Worm (Caenorhabditis elegans) whole organism, young adult: ENCODE data around the gene D2096.7.

ENCODE experiments used
- B0019.2 ChIP-seq: fragments of 200-800 bp; sonication (Bioruptor generic); conservative IDR thresholded peaks from 2 replicates; pipeline ENCODE4 v1.3.6; 2022; ENCODE audit warnings: missing genetic modification reagents, missing genetic modification characterization, missing compliant biosample characterization
- D2030.7 ChIP-seq: fragments of 200-800 bp; sonication (Bioruptor generic); IDR thresholded peaks from 2 replicates; pipeline ENCODE4 v1.3.6; 2022; ENCODE audit warnings: missing genetic modification reagents, missing genetic modification characterization, missing compliant biosample characterization
- F39B2.1 ChIP-seq: fragments of 200-800 bp; sonication (Bioruptor generic); IDR thresholded peaks from 2 replicates; pipeline ENCODE4 v1.3.6; 2022; ENCODE audit warnings: missing genetic modification reagents, missing genetic modification characterization, missing compliant biosample characterization
- T07F8.4 ChIP-seq: sonication (generic microtip); optimal IDR thresholded peaks from 2 replicates; lab custom pipeline; 2016; ENCODE audit warnings: mild to moderate bottlenecking, missing genetic modification characterization, moderate library complexity, missing compliant biosample characterization
- Y53G8AR.9 ChIP-seq: fragments of 200-800 bp; sonication (Bioruptor generic); conservative IDR thresholded peaks from 2 replicates; pipeline ENCODE4 v1.3.6; 2022; ENCODE audit warnings: missing genetic modification reagents, missing genetic modification characterization, missing compliant biosample characterization
- Y56A3A.18 ChIP-seq: fragments of 200-800 bp; sonication (Bioruptor generic); IDR thresholded peaks from 2 replicates; pipeline ENCODE4 v1.3.6; 2022; ENCODE audit warnings: missing genetic modification reagents, missing genetic modification characterization, missing compliant biosample characterization
- Y67H2A.10 ChIP-seq: fragments of 200-800 bp; sonication (Bioruptor generic); conservative IDR thresholded peaks from 2 replicates; pipeline ENCODE4 v1.3.6; 2022; ENCODE audit warnings: missing genetic modification reagents, missing genetic modification characterization, missing compliant biosample characterization
- ZK185.1 ChIP-seq: sonication (generic microtip); optimal IDR thresholded peaks from 2 replicates; lab custom pipeline; 2016; ENCODE audit warnings: mild to moderate bottlenecking, missing genetic modification characterization, missing compliant biosample characterization; ENCODE audit not compliant: poor library complexity, severe bottlenecking
- akir-1 ChIP-seq: fragments of 200-800 bp; sonication (Bioruptor generic); optimal IDR thresholded peaks from 2 replicates; lab custom pipeline; 2018; ENCODE audit warnings: mild to moderate bottlenecking, missing genetic modification characterization, moderate library complexity, missing compliant biosample characterization
- ama-1 ChIP-seq, 3 experiments: fragments of 150-350 bp in 1 of 3; sonication (generic microtip) in 2 of 3; optimal IDR thresholded peaks; 2 replicates each; lab custom pipeline; 2014 to 2018; ENCODE audit warnings: missing biosample characterization in 2 of 3, missing genetic modification characterization in 2 of 3, missing genetic modification reagents in 2 of 3
- aptf-3 ChIP-seq: fragments of 200-800 bp; sonication (Bioruptor generic); IDR thresholded peaks from 2 replicates; pipeline ENCODE4 v1.3.6; 2022; ENCODE audit warnings: missing genetic modification characterization, missing compliant biosample characterization
- attf-5 ChIP-seq: fragments of 200-800 bp; sonication (Bioruptor generic); optimal IDR thresholded peaks from 2 replicates; lab custom pipeline; 2018; ENCODE audit warnings: mild to moderate bottlenecking, missing genetic modification characterization, missing compliant biosample characterization
- ceh-100 ChIP-seq: fragments of 200-800 bp; sonication (Bioruptor generic); IDR thresholded peaks from 2 replicates; pipeline ENCODE4 v1.3.6; 2022; ENCODE audit warnings: missing genetic modification reagents, missing genetic modification characterization, missing compliant biosample characterization
- ceh-27 ChIP-seq: fragments of 200-800 bp; sonication (Bioruptor generic); optimal IDR thresholded peaks from 2 replicates; lab custom pipeline; 2018; ENCODE audit warnings: mild to moderate bottlenecking, missing genetic modification characterization, moderate library complexity, missing compliant biosample characterization
- dpff-1 ChIP-seq: sonication (generic microtip); optimal IDR thresholded peaks from 2 replicates; lab custom pipeline; 2017; ENCODE audit warnings: mild to moderate bottlenecking, missing genetic modification characterization, missing compliant biosample characterization
- dpl-1 ChIP-seq: fragments of 150-350 bp; optimal IDR thresholded peaks from 2 replicates; lab custom pipeline; 2014; ENCODE audit warnings: missing biosample characterization, missing genetic modification reagents, missing genetic modification characterization
- efl-1 ChIP-seq: fragments of 150-350 bp; optimal IDR thresholded peaks from 2 replicates; lab custom pipeline; 2014; ENCODE audit warnings: missing biosample characterization, missing genetic modification reagents, missing genetic modification characterization
- egl-44 ChIP-seq: fragments of 200-800 bp; sonication (Bioruptor generic); IDR thresholded peaks from 2 replicates; pipeline ENCODE4 v1.3.6; 2022; ENCODE audit warnings: missing genetic modification reagents, missing genetic modification characterization, missing compliant biosample characterization
- ekl-4 ChIP-seq: fragments of 200-800 bp; sonication (Bioruptor generic); IDR thresholded peaks from 2 replicates; pipeline ENCODE4 v1.3.6; 2022; ENCODE audit warnings: missing genetic modification reagents, missing genetic modification characterization, missing compliant biosample characterization
- ets-4 ChIP-seq: fragments of 200-800 bp; sonication (Bioruptor generic); optimal IDR thresholded peaks from 2 replicates; lab custom pipeline; 2018; ENCODE audit warnings: mild to moderate bottlenecking, missing genetic modification characterization, missing compliant biosample characterization
- fkh-3 ChIP-seq: sonication (generic microtip); optimal IDR thresholded peaks from 2 replicates; lab custom pipeline; 2016; ENCODE audit warnings: mild to moderate bottlenecking, missing genetic modification characterization, missing compliant biosample characterization
- gei-17 ChIP-seq: fragments of 200-800 bp; sonication (Bioruptor generic); optimal IDR thresholded peaks from 2 replicates; lab custom pipeline; 2018; ENCODE audit warnings: mild to moderate bottlenecking, missing genetic modification characterization, missing compliant biosample characterization
- lag-1 ChIP-seq: fragments of 200-800 bp; sonication (Bioruptor generic); IDR thresholded peaks from 2 replicates; pipeline ENCODE4 v1.3.6; 2022; ENCODE audit warnings: missing genetic modification reagents, missing genetic modification characterization, missing compliant biosample characterization
- lin-40 ChIP-seq: sonication (generic microtip); optimal IDR thresholded peaks from 2 replicates; lab custom pipeline; 2016; ENCODE audit warnings: missing genetic modification characterization, mild to moderate bottlenecking, missing compliant biosample characterization, missing genotype, missing genetic modification reagents
- lin-54 ChIP-seq: fragments of 200-800 bp; sonication (Bioruptor generic); optimal IDR thresholded peaks from 2 replicates; lab custom pipeline; 2018; ENCODE audit warnings: mild to moderate bottlenecking, missing genetic modification characterization, missing compliant biosample characterization
- lsy-27 ChIP-seq: sonication (generic microtip); optimal IDR thresholded peaks from 2 replicates; lab custom pipeline; 2017; ENCODE audit warnings: missing genetic modification characterization, mild to moderate bottlenecking, missing compliant biosample characterization, antibody characterized with exemption, missing genotype, borderline replicate concordance; ENCODE audit not compliant: insufficient read depth
- madf-10 ChIP-seq: sonication (generic microtip); optimal IDR thresholded peaks from 2 replicates; lab custom pipeline; 2016; ENCODE audit warnings: mild to moderate bottlenecking, missing genetic modification characterization, missing compliant biosample characterization
- madf-3 ChIP-seq: fragments of 200-800 bp; sonication (Bioruptor generic); IDR thresholded peaks from 2 replicates; pipeline ENCODE4 v1.3.6; 2022; ENCODE audit warnings: missing genetic modification reagents, missing genetic modification characterization, missing compliant biosample characterization
- mel-28 ChIP-seq: sonication (generic microtip); optimal IDR thresholded peaks from 2 replicates; lab custom pipeline; 2016; ENCODE audit warnings: borderline replicate concordance, mild to moderate bottlenecking, missing genetic modification characterization, missing compliant biosample characterization
- mxl-1 ChIP-seq: sonication (generic microtip); optimal IDR thresholded peaks from 2 replicates; lab custom pipeline; 2016; ENCODE audit warnings: missing genetic modification characterization, missing compliant biosample characterization
- nfya-2 ChIP-seq: fragments of 200-800 bp; sonication (Bioruptor generic); IDR thresholded peaks from 2 replicates; pipeline ENCODE4 v1.3.6; 2022; ENCODE audit warnings: missing genetic modification reagents, missing genetic modification characterization, missing compliant biosample characterization
- nhr-27 ChIP-seq: fragments of 200-800 bp; sonication (Bioruptor generic); optimal IDR thresholded peaks from 2 replicates; lab custom pipeline; 2018; ENCODE audit warnings: mild to moderate bottlenecking, missing genetic modification characterization, moderate library complexity, missing compliant biosample characterization
- pha-4 ChIP-seq: fragments of 150-350 bp; sonication (generic microtip); optimal IDR thresholded peaks from 2 replicates; lab custom pipeline; 2014; ENCODE audit warnings: missing biosample characterization, missing genetic modification reagents, missing genetic modification characterization
- rcor-1 ChIP-seq: fragments of 200-800 bp; sonication (Bioruptor generic); IDR thresholded peaks from 2 replicates; pipeline ENCODE4 v1.3.6; 2022; ENCODE audit warnings: missing genetic modification reagents, missing genetic modification characterization, missing compliant biosample characterization
- repo-1 ChIP-seq: sonication (generic microtip); optimal IDR thresholded peaks from 2 replicates; lab custom pipeline; 2017; ENCODE audit warnings: mild to moderate bottlenecking, missing genetic modification characterization, missing compliant biosample characterization
- sea-2 ChIP-seq: fragments of 200-800 bp; sonication (Bioruptor generic); IDR thresholded peaks from 2 replicates; pipeline ENCODE4 v1.3.6; 2022; ENCODE audit warnings: missing genetic modification characterization, missing compliant biosample characterization
- snpc-1.3 ChIP-seq: sonication (generic microtip); optimal IDR thresholded peaks from 2 replicates; lab custom pipeline; 2017; ENCODE audit warnings: missing genetic modification characterization, mild to moderate bottlenecking, missing compliant biosample characterization, antibody characterized with exemption, moderate library complexity, missing genotype, missing genetic modification reagents; ENCODE audit not compliant: insufficient read depth
- tbx-9 ChIP-seq: sonication (generic microtip); optimal IDR thresholded peaks from 2 replicates; lab custom pipeline; 2016; ENCODE audit warnings: borderline replicate concordance, missing genetic modification characterization, inconsistent platforms, missing compliant biosample characterization
- unc-130 ChIP-seq: sonication (generic microtip); optimal IDR thresholded peaks from 2 replicates; lab custom pipeline; 2016; ENCODE audit warnings: missing genetic modification reagents, missing genetic modification characterization, missing compliant biosample characterization
- xnd-1 ChIP-seq: sonication (generic microtip); optimal IDR thresholded peaks from 2 replicates; lab custom pipeline; 2016; ENCODE audit warnings: missing genotype, missing genetic modification reagents, missing genetic modification characterization, missing compliant biosample characterization
- ztf-26 ChIP-seq: sonication (generic microtip); optimal IDR thresholded peaks from 2 replicates; lab custom pipeline; 2017; ENCODE audit warnings: missing genetic modification characterization, missing compliant biosample characterization
- ztf-28 ChIP-seq: fragments of 200-800 bp; sonication (Bioruptor generic); IDR thresholded peaks from 2 replicates; pipeline ENCODE4 v1.3.6; 2022; ENCODE audit warnings: missing genetic modification reagents, missing genetic modification characterization, missing compliant biosample characterization
- ztf-6 ChIP-seq: fragments of 200-800 bp; sonication (Bioruptor generic); IDR thresholded peaks from 2 replicates; pipeline ENCODE4 v1.3.6; 2022; ENCODE audit warnings: missing genetic modification reagents, missing genetic modification characterization, missing compliant biosample characterization

D2096.7 gene

DNA sequence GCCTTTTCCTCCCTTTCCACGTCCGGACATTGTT is 43.7 kb downstream of the D2096.7 start, which contains the start of gene his-31:
Gene his-31 (minus strand): TSS at position 30 of the 34 bp plus-strand sequence.
- TF ChIP-seq efl-1 (GFP tag; lab: Kevin White, UChicago) (no peak), ZK185.1 (no peak), madf-10 (tag; lab: Kevin White, UChicago) (no peak), ceh-100 (GFP tag; lab: Robert Waterston, UW) (no peak), lin-40 (tag; lab: Kevin White, UChicago) (no peak), lag-1 (GFP tag; lab: Robert Waterston, UW) (no peak), gei-17 (no peak), Y56A3A.18 (no peak), egl-44 (GFP tag; lab: Robert Waterston, UW) (no peak), lin-54 (GFP tag; lab: Kevin White, UChicago) (no peak), Y53G8AR.9 (GFP tag; lab: Robert Waterston, UW) (no peak), Y67H2A.10 (GFP tag; lab: Robert Waterston, UW) (no peak)
- TF ChIP-seq, all 124 proteins: peak for 0

ce11 chrIV:8333554-8333953 is 43.9 kb downstream of the D2096.7 start:
- no peak for TF ChIP-seq repo-1
- TF ChIP-seq Y67H2A.10 (GFP tag; lab: Robert Waterston, UW): no peak
- no peak for TF ChIP-seq ama-1 (optimal IDR thresholded peaks at IDR 0.05; lab: Kevin White, UChicago)
- TF ChIP-seq ama-1 (GFP tag; optimal IDR thresholded peaks at IDR 0.05; lab: Kevin White, UChicago): no peak

DNA sequence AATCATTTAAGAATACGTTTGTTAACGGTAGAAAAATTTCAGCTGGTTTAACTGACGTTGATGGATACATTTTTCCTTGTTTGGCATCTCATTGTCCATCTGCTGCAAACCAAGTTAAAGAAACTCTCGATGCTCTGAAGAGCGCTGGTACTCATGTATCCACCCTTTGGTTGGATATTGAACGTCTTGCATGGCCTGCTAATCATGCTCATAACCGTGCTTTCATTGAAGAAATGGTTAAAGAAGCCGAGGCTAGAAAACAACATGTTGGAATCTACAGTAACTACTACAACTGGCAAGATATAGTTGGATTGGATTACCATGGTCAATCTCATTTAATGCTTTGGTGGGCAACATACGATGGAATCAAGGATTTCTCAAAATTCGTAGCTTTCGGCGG is 44.4 kb downstream of the D2096.7 start:
- TF ChIP-seq mel-28 (no peak), rcor-1 (no peak), lsy-27 (tag; lab: Kevin White, UChicago) (no peak), Y53G8AR.9 (GFP tag; lab: Robert Waterston, UW) (no peak), B0019.2 (GFP tag; lab: Robert Waterston, UW) (no peak), fkh-3 (tag; lab: Kevin White, UChicago) (no peak), dpl-1 (GFP tag; lab: Kevin White, UChicago) (no peak), lag-1 (GFP tag; lab: Robert Waterston, UW) (no peak), aptf-3 (GFP tag; lab: Robert Waterston, UW) (no peak), dpff-1 (no peak), D2030.7 (GFP tag; lab: Robert Waterston, UW) (no peak), nfya-2 (no peak), F39B2.1 (no peak), ztf-28 (GFP tag; lab: Robert Waterston, UW) (no peak), xnd-1 (tag; lab: Kevin White, UChicago) (no peak), ztf-26 (tag; lab: Kevin White, UChicago) (no peak), akir-1 (no peak)

- TF ChIP-seq akir-1: no peak
- TF ChIP-seq ets-4 (GFP tag; lab: Kevin White, UChicago): no peak
- no peak for TF ChIP-seq Y56A3A.18
- no peak for TF ChIP-seq Y53G8AR.9 (GFP tag; lab: Robert Waterston, UW)
- TF ChIP-seq ztf-26 (tag; lab: Kevin White, UChicago): no peak
- no peak for TF ChIP-seq B0019.2 (GFP tag; lab: Robert Waterston, UW)
- no peak for TF ChIP-seq ceh-27 (GFP tag; lab: Kevin White, UChicago)
- TF ChIP-seq ekl-4: no peak
- TF ChIP-seq nhr-27 (tag; lab: Kevin White, UChicago): no peak
- TF ChIP-seq dpff-1: no peak
- no peak for TF ChIP-seq mxl-1 (tag; lab: Kevin White, UChicago)
- no peak for TF ChIP-seq attf-5 (GFP tag; lab: Kevin White, UChicago)
- no peak for TF ChIP-seq madf-3
- no peak for TF ChIP-seq ztf-6 (GFP tag; lab: Robert Waterston, UW)
- no peak for TF ChIP-seq snpc-1.3 (tag; lab: Kevin White, UChicago)
- no peak for TF ChIP-seq T07F8.4 (tag; lab: Kevin White, UChicago)
- no peak for TF ChIP-seq pha-4 (tag; lab: Kevin White, UChicago)
- no peak for TF ChIP-seq sea-2
- no peak for TF ChIP-seq unc-130 (GFP tag; lab: Kevin White, UChicago)
- no peak for TF ChIP-seq tbx-9
- TF ChIP-seq, all 124 proteins: peak for 0
These were observed 44.9 kb downstream of the D2096.7 start, which contains the start of gene lys-10 for ce11 chrIV:8332526-8332925. Gene lys-10 (plus strand): TSS chrIV:8332826.
